Worm (Caenorhabditis elegans) whole organism, mixed stage, embryonic: ENCODE results near the gene uncp-18.

Experiments
- drap-1 ChIP-seq: fragments of 200-800 bp; sonication (Bioruptor generic); optimal IDR thresholded peaks from 3 replicates; lab custom pipeline; 2018; ENCODE audit warnings: mild to moderate bottlenecking, missing genetic modification characterization, missing compliant biosample characterization
- elt-3 ChIP-seq: fragments of 150-350 bp; optimal IDR thresholded peaks from 2 replicates; lab custom pipeline; 2014; ENCODE audit warnings: missing biosample characterization, missing genetic modification characterization
- hlh-1 ChIP-seq: fragments of 150-350 bp; optimal IDR thresholded peaks from 2 replicates; lab custom pipeline; 2014; ENCODE audit warnings: missing biosample characterization, missing genetic modification reagents, missing genetic modification characterization
- mab-5 ChIP-seq: fragments of 150-350 bp; optimal IDR thresholded peaks from 2 replicates; lab custom pipeline; 2014; ENCODE audit warnings: missing biosample characterization, missing genetic modification characterization
- nhr-12 ChIP-seq: fragments of 150-350 bp; optimal IDR thresholded peaks from 2 replicates; lab custom pipeline; 2014; ENCODE audit warnings: missing biosample characterization, missing genetic modification characterization
- nhr-28 ChIP-seq: fragments of 150-350 bp; optimal IDR thresholded peaks from 2 replicates; lab custom pipeline; 2014; ENCODE audit warnings: missing biosample characterization, missing genetic modification characterization
- sem-2 ChIP-seq: fragments of 200-800 bp; sonication (Bioruptor generic); optimal IDR thresholded peaks from 2 replicates; lab custom pipeline; 2018; ENCODE audit warnings: mild to moderate bottlenecking, missing genetic modification characterization, missing compliant biosample characterization
- unc-39 ChIP-seq: fragments of 150-350 bp; optimal IDR thresholded peaks from 2 replicates; lab custom pipeline; 2014; ENCODE audit warnings: missing biosample characterization, missing genetic modification characterization

DNA sequence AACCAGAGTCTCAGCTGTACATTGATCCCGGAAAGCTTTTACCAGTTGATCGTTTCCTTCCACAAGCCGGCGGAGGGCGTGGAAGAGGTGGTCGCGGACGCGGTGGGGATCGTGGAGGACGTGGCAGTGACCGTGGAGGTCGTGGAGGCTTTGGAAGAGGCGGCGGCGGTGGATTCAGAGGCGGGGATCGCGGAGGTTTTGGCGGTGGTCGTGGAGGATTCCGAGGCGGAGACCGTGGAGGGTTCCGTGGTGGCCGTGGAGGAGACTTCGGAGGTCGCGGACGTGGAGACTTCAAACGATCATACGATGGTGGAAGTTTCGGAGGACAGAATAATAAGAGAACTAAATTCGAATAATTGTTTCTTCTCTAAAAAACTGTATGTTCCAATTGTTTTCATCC, 36.2 kb downstream of the uncp-18 start:
- TF ChIP-seq elt-3 (tag; lab: Kevin White, UChicago), result no peak
- TF ChIP-seq nhr-12 (tag; lab: Kevin White, UChicago), result no peak
- TF ChIP-seq drap-1 (GFP tag; lab: Kevin White, UChicago), result no peak
- TF ChIP-seq nhr-28, result no peak
- TF ChIP-seq sem-2 (GFP tag; lab: Kevin White, UChicago), result no peak
- TF ChIP-seq mab-5 (tag; lab: Kevin White, UChicago), result no peak
- no peak for TF ChIP-seq hlh-1 (tag; lab: Kevin White, UChicago)
- no peak for TF ChIP-seq unc-39 (tag; lab: Kevin White, UChicago)
